Worm (Caenorhabditis elegans): ENCODE data around the gene srsx-21.
A peak's percentile ranks its signal among the peaks of the same experiment; 100 is the strongest.

The srsx-21 gene

ce11 chrV:9843376-9843916 lies 5.7 kb downstream of the srsx-21 start, which contains the start of gene sru-8:
sru-8 (plus strand) TSS chrV:9843866.
- TF ChIP-seq F55B11.4 (tag; optimal IDR thresholded peaks at IDR 0.05; ENCODE audit: borderline replicate concordance, insufficient read depth) (no peak), F37B4.10 (GFP tag; IDR thresholded peaks at IDR 0.05) (no peak), aptf-3 (GFP tag; IDR thresholded peaks at IDR 0.05) (no peak), unc-130 (GFP tag; optimal IDR thresholded peaks at IDR 0.05) (no peak), attf-3 (GFP tag; conservative IDR thresholded peaks at IDR 0.05) (no peak), let-526 (GFP tag; IDR thresholded peaks at IDR 0.05) (no peak), ceh-91 (GFP tag; IDR thresholded peaks at IDR 0.05) (no peak), C06A6.2 (GFP tag; conservative IDR thresholded peaks at IDR 0.05) (no peak), mes-4 (tag; optimal IDR thresholded peaks at IDR 0.05) (no peak), hsf-1 (GFP tag; IDR thresholded peaks at IDR 0.05) (no peak), somi-1 (GFP tag; optimal IDR thresholded peaks at IDR 0.05) (no peak), egl-18 (GFP tag; IDR thresholded peaks at IDR 0.05) (no peak), F22D6.2 (tag; optimal IDR thresholded peaks at IDR 0.05) (no peak), die-1 (tag; optimal IDR thresholded peaks at IDR 0.05) (no peak), T07F8.4 (tag; optimal IDR thresholded peaks at IDR 0.05) (no peak), zim-3 (tag; optimal IDR thresholded peaks at IDR 0.05) (no peak), Y56A3A.18 (GFP tag; IDR thresholded peaks at IDR 0.05) (no peak), zfh-2 (GFP tag; conservative IDR thresholded peaks at IDR 0.05) (no peak), madf-6 (GFP tag; IDR thresholded peaks at IDR 0.05) (no peak)

ce11 chrV:9848576-9848975 lies 10.8 kb downstream of the srsx-21 start:
- TF ChIP-seq T26A5.8 (tag; optimal IDR thresholded peaks at IDR 0.05) (no peak), dpff-1 (tag; optimal IDR thresholded peaks at IDR 0.05) (no peak), sptf-2 (GFP tag; optimal IDR thresholded peaks at IDR 0.05) (no peak), ceh-40 (GFP tag; IDR thresholded peaks at IDR 0.05) (no peak)

- TF ChIP-seq Y53F4B.3 (GFP tag; IDR thresholded peaks at IDR 0.05) (no peak), ets-4 (GFP tag; optimal IDR thresholded peaks at IDR 0.05) (no peak), lin-35 (GFP tag; optimal IDR thresholded peaks at IDR 0.05) (peak in 1 of 3 experiments; percentile 2)
Measured at ce11 chrV:9853801-9854200, 16.0 kb downstream of the srsx-21 start.

ce11 chrV:9855920-9856852 lies 18.4 kb downstream of the srsx-21 start:
- TF ChIP-seq lin-26 (GFP tag; IDR thresholded peaks at IDR 0.05) = no peak
- no peak for TF ChIP-seq ceh-100 (GFP tag; IDR thresholded peaks at IDR 0.05)
- no peak for TF ChIP-seq let-607 (tag; optimal IDR thresholded peaks at IDR 0.05)
- no peak for TF ChIP-seq B0035.1 (tag; optimal IDR thresholded peaks at IDR 0.05)
- TF ChIP-seq hmg-1.2 (GFP tag; IDR thresholded peaks at IDR 0.05) = peak; percentile 76; the same call in 1 of the 2 replicates
- TF ChIP-seq efl-1 (GFP tag; optimal IDR thresholded peaks at IDR 0.05) = peak; percentile 9
- no peak for TF ChIP-seq tbx-9 (tag; optimal IDR thresholded peaks at IDR 0.05; ENCODE audit: borderline replicate concordance)
- TF ChIP-seq madf-8 (GFP tag; conservative IDR thresholded peaks at IDR 0.05) = no peak
- no peak for TF ChIP-seq T26A5.8 (tag; optimal IDR thresholded peaks at IDR 0.05)
- TF ChIP-seq F37B4.10 (GFP tag; IDR thresholded peaks at IDR 0.05) = no peak
- TF ChIP-seq Y79H2A.3 (GFP tag; conservative IDR thresholded peaks at IDR 0.05) = no peak
- TF ChIP-seq lin-40 (tag; optimal IDR thresholded peaks at IDR 0.05) = no peak
- TF ChIP-seq ama-1 (optimal IDR thresholded peaks at IDR 0.05) = no peak
- no peak for TF ChIP-seq ama-1 (GFP tag; optimal IDR thresholded peaks at IDR 0.05)
- no peak for TF ChIP-seq F57A8.1 (GFP tag; optimal IDR thresholded peaks at IDR 0.05)
- TF ChIP-seq nhr-80 (tag; optimal IDR thresholded peaks at IDR 0.05) = peak; percentile 14
- TF ChIP-seq F33H1.4 (GFP tag; IDR thresholded peaks at IDR 0.05) = no peak
- TF ChIP-seq Y53G8AR.9 (GFP tag; conservative IDR thresholded peaks at IDR 0.05) = no peak
- TF ChIP-seq repo-1 (tag; optimal IDR thresholded peaks at IDR 0.05) = no peak
- no peak for TF ChIP-seq ekl-4 (GFP tag; IDR thresholded peaks at IDR 0.05)
